Worm (Caenorhabditis elegans) whole organism, L1 larva: ENCODE measurements around the gene W09D10.4.

Experiments used
- C04F5.9 ChIP-seq: sonication (generic microtip); optimal IDR thresholded peaks from 2 replicates; lab custom pipeline; 2016; ENCODE audit warnings: missing genetic modification characterization, missing compliant biosample characterization
- C34B4.2 ChIP-seq: sonication (generic microtip); optimal IDR thresholded peaks from 2 replicates; lab custom pipeline; 2017; ENCODE audit warnings: mild to moderate bottlenecking, missing genetic modification characterization, missing compliant biosample characterization
- F16B12.6 ChIP-seq: fragments of 150-350 bp; optimal IDR thresholded peaks from 2 replicates; lab custom pipeline; 2014; ENCODE audit warnings: missing biosample characterization, missing genetic modification characterization
- Y116A8C.19 ChIP-seq: sonication (generic microtip); optimal IDR thresholded peaks from 2 replicates; lab custom pipeline; 2016; ENCODE audit warnings: missing compliant biosample characterization, missing genetic modification characterization, borderline replicate concordance
- aha-1 ChIP-seq: fragments of 150-350 bp; optimal IDR thresholded peaks from 2 replicates; lab custom pipeline; 2014; ENCODE audit warnings: missing biosample characterization, missing genetic modification characterization
- alr-1 ChIP-seq: fragments of 200-800 bp; sonication (Bioruptor generic); optimal IDR thresholded peaks from 2 replicates; lab custom pipeline; 2018; ENCODE audit warnings: borderline replicate concordance, mild to moderate bottlenecking, missing genetic modification characterization, missing compliant biosample characterization
- ama-1 ChIP-seq: fragments of 150-350 bp; optimal IDR thresholded peaks from 2 replicates; lab custom pipeline; 2014
- ceh-63 ChIP-seq: fragments of 200-800 bp; sonication (Bioruptor generic); optimal IDR thresholded peaks from 2 replicates; lab custom pipeline; 2018; ENCODE audit warnings: mild to moderate bottlenecking, missing genetic modification characterization, missing compliant biosample characterization
- ceh-8 ChIP-seq: fragments of 200-800 bp; sonication (Bioruptor generic); optimal IDR thresholded peaks from 2 replicates; lab custom pipeline; 2018; ENCODE audit warnings: mild to moderate bottlenecking, missing genetic modification characterization, moderate library complexity, missing compliant biosample characterization
- ceh-82 ChIP-seq, 3 experiments: fragments of 150-350 bp in 1 of 3; sonication (generic microtip) in 2 of 3; optimal IDR thresholded peaks; 2 replicates each; lab custom pipeline; 2014 to 2017; ENCODE audit warnings: missing biosample characterization in 3 of 3, missing genetic modification characterization in 3 of 3
- ces-1 ChIP-seq: fragments of 150-350 bp; optimal IDR thresholded peaks from 2 replicates; lab custom pipeline; 2014; ENCODE audit warnings: missing biosample characterization, missing genetic modification reagents, missing genetic modification characterization
- dpl-1 ChIP-seq, 3 experiments: fragments of 150-350 bp in 2 of 3; sonication (generic microtip) in 1 of 3; optimal IDR thresholded peaks; 2 replicates each; lab custom pipeline; 2014 to 2017; ENCODE audit warnings: missing biosample characterization in 3 of 3, missing genetic modification characterization in 3 of 3, missing genetic modification reagents in 3 of 3
- dsc-1 ChIP-seq: sonication (generic microtip); optimal IDR thresholded peaks from 2 replicates; lab custom pipeline; 2016; ENCODE audit warnings: mild to moderate bottlenecking, missing genetic modification characterization, missing compliant biosample characterization
- efl-1 ChIP-seq, 4 experiments: fragments of 150-350 bp; optimal IDR thresholded peaks in 3 of 4; peaks in 1 of 4; 1 replicate in 1 of 4; 2 replicates in 3 of 4; lab custom pipeline; 2014; ENCODE audit warnings: missing biosample characterization in 2 of 4, missing genetic modification characterization in 2 of 4, missing genetic modification reagents in 2 of 4
- efl-3 ChIP-seq: fragments of 200-800 bp; sonication (Bioruptor generic); optimal IDR thresholded peaks from 2 replicates; lab custom pipeline; 2018; ENCODE audit warnings: mild to moderate bottlenecking, missing genetic modification characterization, missing compliant biosample characterization
- egl-13 ChIP-seq: sonication (generic microtip); optimal IDR thresholded peaks from 2 replicates; lab custom pipeline; 2016; ENCODE audit warnings: missing genotype, missing genetic modification reagents, missing genetic modification characterization, missing compliant biosample characterization
- elt-2 ChIP-seq: sonication (generic microtip); optimal IDR thresholded peaks from 2 replicates; lab custom pipeline; 2016; ENCODE audit warnings: missing genetic modification characterization, mild to moderate bottlenecking, inconsistent platforms, missing compliant biosample characterization, missing genetic modification reagents
- elt-3 ChIP-seq, 6 experiments: fragments of 150-350 bp in 1 of 6; sonication (generic microtip); optimal IDR thresholded peaks; 2 replicates each; lab custom pipeline; 2017 to 2018; ENCODE audit warnings: missing biosample characterization in 6 of 6, missing genetic modification characterization in 6 of 6, inconsistent platforms in 1 of 6
- fkh-10 ChIP-seq: sonication (generic microtip); optimal IDR thresholded peaks from 2 replicates; lab custom pipeline; 2017; ENCODE audit warnings: missing biosample characterization, missing genetic modification reagents, missing genetic modification characterization
- fos-1 ChIP-seq: fragments of 150-350 bp; optimal IDR thresholded peaks from 2 replicates; lab custom pipeline; 2014; ENCODE audit warnings: missing biosample characterization, missing genetic modification characterization
- hlh-4 ChIP-seq: sonication (generic microtip); optimal IDR thresholded peaks from 2 replicates; lab custom pipeline; 2016; ENCODE audit warnings: mild to moderate bottlenecking, missing genetic modification characterization, missing compliant biosample characterization
- isw-1 ChIP-seq: fragments of 200-800 bp; sonication (Bioruptor generic); IDR thresholded peaks from 2 replicates; pipeline ENCODE4 v1.3.6; 2022; ENCODE audit warnings: missing genetic modification characterization, missing compliant biosample characterization
- lin-14 ChIP-seq: fragments of 200-800 bp; sonication (Bioruptor generic); optimal IDR thresholded peaks from 2 replicates; lab custom pipeline; 2018; ENCODE audit warnings: mild to moderate bottlenecking, missing genetic modification characterization, moderate library complexity, missing compliant biosample characterization
- lin-15B ChIP-seq: fragments of 150-350 bp; sonication (generic microtip); optimal IDR thresholded peaks from 3 replicates; lab custom pipeline; 2014; ENCODE audit warnings: missing biosample characterization, missing genetic modification characterization
- lin-35 ChIP-seq, 2 experiments: fragments of 150-350 bp; optimal IDR thresholded peaks; 2 replicates each; lab custom pipeline; 2014; ENCODE audit warnings: missing biosample characterization in 2 of 2, missing genetic modification characterization in 2 of 2, missing genetic modification reagents in 2 of 2
- lin-39 ChIP-seq: fragments of 150-350 bp; optimal IDR thresholded peaks from 2 replicates; lab custom pipeline; 2014; ENCODE audit warnings: missing biosample characterization, missing genetic modification reagents, missing genetic modification characterization
- lir-3 ChIP-seq: sonication (generic microtip); optimal IDR thresholded peaks from 2 replicates; lab custom pipeline; 2016; ENCODE audit warnings: mild to moderate bottlenecking, missing genetic modification characterization, moderate library complexity, missing compliant biosample characterization; ENCODE audit not compliant: poor library complexity
- mab-9 ChIP-seq: fragments of 200-800 bp; sonication (Bioruptor generic); IDR thresholded peaks from 2 replicates; pipeline ENCODE4 v1.3.6; 2022; ENCODE audit warnings: missing genetic modification reagents, missing genetic modification characterization, missing compliant biosample characterization
- mdl-1 ChIP-seq, 2 experiments: fragments of 150-350 bp; optimal IDR thresholded peaks; 2 replicates each; lab custom pipeline; 2014 to 2017; ENCODE audit warnings: missing biosample characterization in 2 of 2, missing genetic modification characterization in 2 of 2, inconsistent platforms in 1 of 2
- nhr-11 ChIP-seq: fragments of 150-350 bp; optimal IDR thresholded peaks from 2 replicates; lab custom pipeline; 2014; ENCODE audit warnings: missing biosample characterization, missing genetic modification characterization
- nhr-12 ChIP-seq: sonication (generic microtip); optimal IDR thresholded peaks from 2 replicates; lab custom pipeline; 2017; ENCODE audit warnings: missing biosample characterization, missing genetic modification characterization
- nhr-85 ChIP-seq: sonication (generic microtip); peaks from one replicate; lab custom pipeline; 2016; ENCODE audit warnings: missing genetic modification characterization, inconsistent platforms, missing compliant biosample characterization
- pag-3 ChIP-seq: sonication (generic microtip); optimal IDR thresholded peaks from 2 replicates; lab custom pipeline; 2017; ENCODE audit warnings: missing genetic modification characterization, mild to moderate bottlenecking, missing compliant biosample characterization, antibody characterized with exemption, borderline replicate concordance; ENCODE audit not compliant: insufficient read depth
- pax-3 ChIP-seq: fragments of 200-800 bp; sonication (Bioruptor generic); optimal IDR thresholded peaks from 2 replicates; lab custom pipeline; 2018; ENCODE audit warnings: mild to moderate bottlenecking, missing genetic modification characterization, moderate library complexity, missing compliant biosample characterization
- pqm-1 ChIP-seq: sonication (generic microtip); optimal IDR thresholded peaks from 3 replicates; lab custom pipeline; 2017; ENCODE audit warnings: missing biosample characterization, missing genetic modification characterization
- rnt-1 ChIP-seq: sonication (generic microtip); optimal IDR thresholded peaks from 2 replicates; lab custom pipeline; 2016; ENCODE audit warnings: mild to moderate bottlenecking, missing genetic modification characterization, moderate library complexity, missing compliant biosample characterization
- snu-23 ChIP-seq: sonication (generic microtip); optimal IDR thresholded peaks from 2 replicates; lab custom pipeline; 2016; ENCODE audit warnings: missing genetic modification characterization, missing compliant biosample characterization
- sptf-1 ChIP-seq: fragments of 150-350 bp; optimal IDR thresholded peaks from 2 replicates; lab custom pipeline; 2014; ENCODE audit warnings: missing biosample characterization, missing genetic modification characterization
- swsn-7 ChIP-seq: sonication (generic microtip); optimal IDR thresholded peaks from 2 replicates; lab custom pipeline; 2016; ENCODE audit warnings: missing genetic modification characterization, missing compliant biosample characterization
- tlp-1 ChIP-seq: fragments of 150-350 bp; optimal IDR thresholded peaks from 2 replicates; lab custom pipeline; 2014; ENCODE audit warnings: missing biosample characterization, missing genetic modification characterization
- unc-130 ChIP-seq: fragments of 150-350 bp; optimal IDR thresholded peaks from 2 replicates; lab custom pipeline; 2017; ENCODE audit warnings: missing biosample characterization, missing genetic modification characterization, inconsistent platforms
- unc-86 ChIP-seq: sonication (generic microtip); optimal IDR thresholded peaks from 2 replicates; lab custom pipeline; 2016; ENCODE audit warnings: missing genetic modification characterization, missing compliant biosample characterization
- unc-98 ChIP-seq: fragments of 200-800 bp; sonication (Bioruptor generic); IDR thresholded peaks from 2 replicates; pipeline ENCODE4 v1.3.6; 2022; ENCODE audit warnings: missing genetic modification characterization, missing compliant biosample characterization
- xbp-1 ChIP-seq: sonication (generic microtip); optimal IDR thresholded peaks from 2 replicates; lab custom pipeline; 2016; ENCODE audit warnings: missing genetic modification characterization, missing compliant biosample characterization
- zag-1 ChIP-seq: fragments of 150-350 bp; optimal IDR thresholded peaks from 2 replicates; lab custom pipeline; 2014; ENCODE audit warnings: missing biosample characterization, missing genetic modification characterization
- zip-4 ChIP-seq: fragments of 200-800 bp; sonication (Bioruptor generic); optimal IDR thresholded peaks from 2 replicates; lab custom pipeline; 2018; ENCODE audit warnings: mild to moderate bottlenecking, missing genetic modification characterization, moderate library complexity, missing compliant biosample characterization

Gene W09D10.4

ce11 chrIII:10719057-10719456 lies 3.1 kb upstream of the W09D10.4 start (continued):
- peak; percentile 7 for TF ChIP-seq swsn-7 (tag; lab: Kevin White, UChicago)
- no peak for TF ChIP-seq zag-1 (tag; lab: Kevin White, UChicago)
- no peak for TF ChIP-seq pax-3 (tag; lab: Kevin White, UChicago)
- TF ChIP-seq ama-1 (lab: Kevin White, UChicago), result no peak
- no peak for TF ChIP-seq unc-130 (tag; lab: Kevin White, UChicago)
- TF ChIP-seq fos-1 (tag; lab: Kevin White, UChicago), result no peak
- no peak for TF ChIP-seq dsc-1 (tag; lab: Kevin White, UChicago)
- TF ChIP-seq snu-23 (GFP tag; lab: Kevin White, UChicago), result peak; percentile 32
- no peak for TF ChIP-seq nhr-12 (tag; lab: Kevin White, UChicago)
- TF ChIP-seq efl-1 (optimal IDR thresholded peaks at IDR 0.05; lab: Kevin White, UChicago), result no peak
- TF ChIP-seq efl-1 (GFP tag; optimal IDR thresholded peaks at IDR 0.05 in 1 of 2; lab: Kevin White, UChicago), result peak in 1 of 2 experiments; percentile 78

ce11 chrIII:10718078-10718477 lies 2.1 kb upstream of the W09D10.4 start:
- TF ChIP-seq mdl-1 (tag; optimal IDR thresholded peaks at IDR 0.05; lab: Kevin White, UChicago), result no peak
- peak; percentile 71 for TF ChIP-seq nhr-85 (tag; lab: Kevin White, UChicago)
- TF ChIP-seq ceh-8 (GFP tag; lab: Kevin White, UChicago), result no peak
- TF ChIP-seq ama-1 (lab: Kevin White, UChicago), result peak; percentile 9
- TF ChIP-seq aha-1 (tag; lab: Kevin White, UChicago), result no peak
- no peak for TF ChIP-seq pax-3 (tag; lab: Kevin White, UChicago)
- no peak for TF ChIP-seq C04F5.9
- no peak for TF ChIP-seq sptf-1 (tag; lab: Kevin White, UChicago)
- no peak for TF ChIP-seq efl-3
- no peak for TF ChIP-seq egl-13 (tag; lab: Kevin White, UChicago)

ce11 chrIII:10717479-10717878 lies 1.5 kb upstream of the W09D10.4 start:
- peak in 1 of 2 experiments; percentile 65 for TF ChIP-seq lin-35 (GFP tag; optimal IDR thresholded peaks at IDR 0.05; lab: Kevin White, UChicago)
- TF ChIP-seq nhr-11 (tag; lab: Kevin White, UChicago), result no peak
- no peak for TF ChIP-seq zip-4 (GFP tag; lab: Kevin White, UChicago)
- TF ChIP-seq tlp-1 (tag; lab: Kevin White, UChicago), result no peak
- TF ChIP-seq pqm-1 (tag; lab: Kevin White, UChicago), result no peak
- TF ChIP-seq lir-3 (tag; lab: Kevin White, UChicago), result no peak
- no peak for TF ChIP-seq Y116A8C.19 (tag; lab: Kevin White, UChicago)
- no peak for TF ChIP-seq elt-2 (tag; lab: Kevin White, UChicago)
- no peak for TF ChIP-seq alr-1 (tag; lab: Kevin White, UChicago)
- peak; percentile 32 for TF ChIP-seq rnt-1
- peak; percentile 80 for TF ChIP-seq lin-14 (GFP tag; lab: Kevin White, UChicago)
- TF ChIP-seq ceh-82 (tag; optimal IDR thresholded peaks at IDR 0.05; lab: Kevin White, UChicago), result peak in 1 of 3 experiments; percentile 26
- no peak for TF ChIP-seq dsc-1 (tag; lab: Kevin White, UChicago)
- TF ChIP-seq zag-1 (tag; lab: Kevin White, UChicago), result no peak
- no peak for TF ChIP-seq F16B12.6 (tag; lab: Kevin White, UChicago)
- no peak for TF ChIP-seq C34B4.2 (tag; lab: Kevin White, UChicago)
- TF ChIP-seq isw-1 (GFP tag; lab: Robert Waterston, UW), result no peak
- TF ChIP-seq C04F5.9, result no peak
- TF ChIP-seq unc-86 (tag; lab: Kevin White, UChicago), result no peak
- no peak for TF ChIP-seq lin-39 (tag; lab: Kevin White, UChicago)
- TF ChIP-seq ceh-8 (GFP tag; lab: Kevin White, UChicago), result no peak
- no peak for TF ChIP-seq sptf-1 (tag; lab: Kevin White, UChicago)
- TF ChIP-seq ces-1 (GFP tag; lab: Kevin White, UChicago), result no peak
- peak; percentile 0 for TF ChIP-seq xbp-1 (tag; lab: Kevin White, UChicago)
- no peak for TF ChIP-seq pax-3 (tag; lab: Kevin White, UChicago)
- TF ChIP-seq nhr-12 (tag; lab: Kevin White, UChicago), result no peak
- no peak for TF ChIP-seq swsn-7 (tag; lab: Kevin White, UChicago)
- TF ChIP-seq fkh-10 (GFP tag; lab: Kevin White, UChicago), result no peak
- peak in 1 of 3 experiments; percentile 38 for TF ChIP-seq dpl-1 (GFP tag; optimal IDR thresholded peaks at IDR 0.05; lab: Kevin White, UChicago)
- peak; percentile 50 for TF ChIP-seq unc-130 (tag; lab: Kevin White, UChicago)
- no peak for TF ChIP-seq hlh-4 (tag; lab: Kevin White, UChicago)
- no peak for TF ChIP-seq mab-9 (GFP tag; lab: Robert Waterston, UW)
- peak in 4 of 6 experiments; percentile 58 to 90 (median 76) for TF ChIP-seq elt-3 (tag; optimal IDR thresholded peaks at IDR 0.05; lab: Kevin White, UChicago)
- TF ChIP-seq pag-3 (tag; lab: Kevin White, UChicago), result no peak
- no peak for TF ChIP-seq ceh-63 (GFP tag; lab: Kevin White, UChicago)
- TF ChIP-seq unc-98, result no peak
- TF ChIP-seq lin-15B (tag; lab: Kevin White, UChicago), result no peak
- peak; percentile 73 for TF ChIP-seq ama-1 (lab: Kevin White, UChicago)
- no peak for TF ChIP-seq aha-1 (tag; lab: Kevin White, UChicago)
